Worm (Caenorhabditis elegans) whole organism, mixed stage, embryonic: ENCODE results near the gene str-188.

Experiments
- M03D4.4 ChIP-seq: sonication (generic microtip); optimal IDR thresholded peaks from 2 replicates; lab custom pipeline; 2017; ENCODE audit warnings: mild to moderate bottlenecking, missing genetic modification characterization, missing compliant biosample characterization
- blmp-1 ChIP-seq: fragments of 150-350 bp; optimal IDR thresholded peaks from 2 replicates; lab custom pipeline; 2014; ENCODE audit warnings: missing biosample characterization, missing genetic modification characterization
- ceh-39 ChIP-seq: fragments of 150-350 bp; optimal IDR thresholded peaks from 2 replicates; lab custom pipeline; 2014; ENCODE audit warnings: missing biosample characterization, missing genetic modification characterization
- ceh-43 ChIP-seq: fragments of 200-800 bp; sonication (Bioruptor generic); optimal IDR thresholded peaks from 2 replicates; lab custom pipeline; 2018; ENCODE audit warnings: mild to moderate bottlenecking, missing genetic modification characterization, moderate library complexity, missing compliant biosample characterization
- ceh-83 ChIP-seq: fragments of 200-800 bp; sonication (Bioruptor generic); optimal IDR thresholded peaks from 2 replicates; lab custom pipeline; 2018; ENCODE audit warnings: mild to moderate bottlenecking, missing genetic modification characterization, missing compliant biosample characterization
- ces-1 ChIP-seq: fragments of 150-350 bp; optimal IDR thresholded peaks from 2 replicates; lab custom pipeline; 2014; ENCODE audit warnings: missing biosample characterization, missing genetic modification reagents, missing genetic modification characterization
- cnd-1 ChIP-seq: fragments of 200-800 bp; sonication (Bioruptor generic); optimal IDR thresholded peaks from 2 replicates; lab custom pipeline; 2018; ENCODE audit warnings: mild to moderate bottlenecking, missing genetic modification characterization, missing compliant biosample characterization
- drap-1 ChIP-seq: fragments of 200-800 bp; sonication (Bioruptor generic); optimal IDR thresholded peaks from 3 replicates; lab custom pipeline; 2018; ENCODE audit warnings: mild to moderate bottlenecking, missing genetic modification characterization, missing compliant biosample characterization
- elt-1 ChIP-seq: sonication (generic microtip); optimal IDR thresholded peaks from 2 replicates; lab custom pipeline; 2017; ENCODE audit warnings: missing genetic modification characterization, mild to moderate bottlenecking, missing compliant biosample characterization, antibody characterized with exemption, moderate library complexity, borderline replicate concordance; ENCODE audit not compliant: insufficient read depth
- elt-3 ChIP-seq: fragments of 150-350 bp; optimal IDR thresholded peaks from 2 replicates; lab custom pipeline; 2014; ENCODE audit warnings: missing biosample characterization, missing genetic modification characterization
- flh-1 ChIP-seq: fragments of 200-800 bp; sonication (Bioruptor generic); optimal IDR thresholded peaks from 2 replicates; lab custom pipeline; 2018; ENCODE audit warnings: mild to moderate bottlenecking, missing genetic modification characterization, moderate library complexity, missing compliant biosample characterization
- ham-2 ChIP-seq: fragments of 200-800 bp; sonication (Bioruptor generic); optimal IDR thresholded peaks from 2 replicates; lab custom pipeline; 2018; ENCODE audit warnings: mild to moderate bottlenecking, missing genetic modification characterization, missing compliant biosample characterization
- hlh-1 ChIP-seq: fragments of 150-350 bp; optimal IDR thresholded peaks from 2 replicates; lab custom pipeline; 2014; ENCODE audit warnings: missing biosample characterization, missing genetic modification reagents, missing genetic modification characterization
- lin-13 ChIP-seq: fragments of 150-350 bp; optimal IDR thresholded peaks from 2 replicates; lab custom pipeline; 2014; ENCODE audit warnings: missing biosample characterization, missing genetic modification characterization
- lin-32 ChIP-seq: fragments of 200-800 bp; sonication (Bioruptor generic); optimal IDR thresholded peaks from 2 replicates; lab custom pipeline; 2018; ENCODE audit warnings: mild to moderate bottlenecking, missing genetic modification characterization, missing compliant biosample characterization
- mab-5 ChIP-seq: fragments of 150-350 bp; optimal IDR thresholded peaks from 2 replicates; lab custom pipeline; 2014; ENCODE audit warnings: missing biosample characterization, missing genetic modification characterization
- mep-1 ChIP-seq: fragments of 150-350 bp; optimal IDR thresholded peaks from 2 replicates; lab custom pipeline; 2017; ENCODE audit warnings: missing biosample characterization, missing genetic modification reagents, missing genetic modification characterization, inconsistent platforms
- nhr-12 ChIP-seq: fragments of 150-350 bp; optimal IDR thresholded peaks from 2 replicates; lab custom pipeline; 2014; ENCODE audit warnings: missing biosample characterization, missing genetic modification characterization
- nhr-237 ChIP-seq: fragments of 150-350 bp; optimal IDR thresholded peaks from 2 replicates; lab custom pipeline; 2014; ENCODE audit warnings: missing biosample characterization, missing genetic modification characterization
- nhr-28 ChIP-seq: fragments of 150-350 bp; optimal IDR thresholded peaks from 2 replicates; lab custom pipeline; 2014; ENCODE audit warnings: missing biosample characterization, missing genetic modification characterization
- nhr-76 ChIP-seq: sonication (generic microtip); optimal IDR thresholded peaks from 2 replicates; lab custom pipeline; 2017; ENCODE audit warnings: missing biosample characterization, missing genetic modification characterization
- pha-4 ChIP-seq: fragments of 150-350 bp; optimal IDR thresholded peaks from 2 replicates; lab custom pipeline; 2018; ENCODE audit warnings: missing biosample characterization, missing genetic modification reagents, missing genetic modification characterization
- sem-2 ChIP-seq: fragments of 200-800 bp; sonication (Bioruptor generic); optimal IDR thresholded peaks from 2 replicates; lab custom pipeline; 2018; ENCODE audit warnings: mild to moderate bottlenecking, missing genetic modification characterization, missing compliant biosample characterization
- snpc-4 ChIP-seq: fragments of 150-350 bp; optimal IDR thresholded peaks from 2 replicates; lab custom pipeline; 2014; ENCODE audit warnings: missing biosample characterization, missing genetic modification characterization
- sptf-1 ChIP-seq: sonication (generic microtip); optimal IDR thresholded peaks from 2 replicates; lab custom pipeline; 2017; ENCODE audit warnings: mild to moderate bottlenecking, missing genetic modification characterization, moderate library complexity, missing compliant biosample characterization
- unc-120 ChIP-seq: sonication (generic microtip); optimal IDR thresholded peaks from 2 replicates; lab custom pipeline; 2017; ENCODE audit warnings: missing genetic modification characterization, missing compliant biosample characterization; ENCODE audit not compliant: poor library complexity, severe bottlenecking
- unc-62 ChIP-seq: fragments of 150-350 bp; optimal IDR thresholded peaks from 2 replicates; lab custom pipeline; 2014; ENCODE audit warnings: missing biosample characterization, missing genetic modification reagents, missing genetic modification characterization
- zip-8 ChIP-seq: fragments of 150-350 bp; optimal IDR thresholded peaks from 2 replicates; lab custom pipeline; 2014; ENCODE audit warnings: missing biosample characterization, missing genetic modification characterization
- ztf-11 ChIP-seq: fragments of 150-350 bp; optimal IDR thresholded peaks from 2 replicates; lab custom pipeline; 2014; ENCODE audit warnings: missing biosample characterization, missing genetic modification characterization

Gene str-188

ce11 chrV:9753554-9753953 is 37.1 kb downstream of the str-188 start:
- TF ChIP-seq blmp-1 (tag; lab: Kevin White, UChicago) (no peak), flh-1 (GFP tag; lab: Kevin White, UChicago) (no peak), snpc-4 (tag; lab: Kevin White, UChicago) (no peak), nhr-237 (no peak), pha-4 (tag; lab: Kevin White, UChicago) (no peak)

- TF ChIP-seq ces-1 (GFP tag; lab: Kevin White, UChicago), result no peak
- TF ChIP-seq nhr-237, result no peak
- TF ChIP-seq blmp-1 (tag; lab: Kevin White, UChicago), result no peak
- TF ChIP-seq nhr-76 (tag; lab: Kevin White, UChicago), result no peak
- no peak for TF ChIP-seq elt-1 (tag; lab: Kevin White, UChicago)
- no peak for TF ChIP-seq ham-2 (GFP tag; lab: Kevin White, UChicago)
- TF ChIP-seq ceh-83, result no peak
- TF ChIP-seq elt-3 (tag; lab: Kevin White, UChicago), result no peak
- no peak for TF ChIP-seq sptf-1 (tag; lab: Kevin White, UChicago)
- no peak for TF ChIP-seq mep-1 (tag; lab: Kevin White, UChicago)
- TF ChIP-seq unc-120 (tag; lab: Kevin White, UChicago), result no peak
- TF ChIP-seq flh-1 (GFP tag; lab: Kevin White, UChicago), result no peak
- no peak for TF ChIP-seq mab-5 (tag; lab: Kevin White, UChicago)
- no peak for TF ChIP-seq ztf-11 (tag; lab: Kevin White, UChicago)
- TF ChIP-seq cnd-1 (tag; lab: Kevin White, UChicago), result no peak
These were observed 38.0 kb downstream of the str-188 start, which contains the start of gene F58E6.5 for ce11 chrV:9754459-9754858. F58E6.5 (minus strand) TSS chrV:9754559.

DNA sequence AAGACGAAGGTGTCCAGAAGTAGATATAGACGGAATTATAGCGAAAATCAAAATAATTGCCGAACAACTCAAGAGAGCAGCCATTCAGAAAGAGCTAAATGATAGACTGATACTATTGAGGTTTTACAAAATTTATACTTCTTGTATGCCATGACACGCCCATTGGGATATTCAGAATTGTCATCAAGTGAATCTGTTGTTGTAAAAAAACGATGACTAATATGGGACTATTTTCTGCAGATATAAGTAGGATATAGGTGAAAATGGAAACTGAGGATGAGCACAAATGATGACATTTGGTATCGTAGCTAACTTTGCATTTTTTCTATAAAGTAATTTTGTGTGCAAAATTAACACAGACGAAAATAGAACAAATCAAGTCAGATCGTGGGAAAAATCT is 39.2 kb downstream of the str-188 start, which contains the start of gene F58E6.8:
F58E6.8 (minus strand) TSS at position 101 of the 400 bp plus-strand sequence.
- TF ChIP-seq hlh-1 (tag; lab: Kevin White, UChicago) (no peak), sem-2 (GFP tag; lab: Kevin White, UChicago) (no peak), flh-1 (GFP tag; lab: Kevin White, UChicago) (no peak), nhr-12 (tag; lab: Kevin White, UChicago) (no peak), lin-32 (GFP tag; lab: Kevin White, UChicago) (no peak), ceh-39 (tag; lab: Kevin White, UChicago) (no peak), elt-1 (tag; lab: Kevin White, UChicago) (no peak), drap-1 (GFP tag; lab: Kevin White, UChicago) (no peak), pha-4 (tag; lab: Kevin White, UChicago) (no peak), nhr-28 (no peak), cnd-1 (tag; lab: Kevin White, UChicago) (no peak), elt-3 (tag; lab: Kevin White, UChicago) (no peak)

ce11 chrV:9756242-9756641 is 39.7 kb downstream of the str-188 start, which contains the start of gene hrg-3:
hrg-3 (plus strand) TSS chrV:9756468.
- TF ChIP-seq hlh-1 (tag; lab: Kevin White, UChicago) (no peak), ceh-39 (tag; lab: Kevin White, UChicago) (no peak), unc-62 (no peak), M03D4.4 (tag; lab: Kevin White, UChicago) (no peak), ceh-43 (GFP tag; lab: Kevin White, UChicago) (no peak), nhr-12 (tag; lab: Kevin White, UChicago) (no peak), cnd-1 (tag; lab: Kevin White, UChicago) (no peak), ceh-83 (no peak), nhr-76 (tag; lab: Kevin White, UChicago) (no peak), snpc-4 (tag; lab: Kevin White, UChicago) (no peak)

DNA sequence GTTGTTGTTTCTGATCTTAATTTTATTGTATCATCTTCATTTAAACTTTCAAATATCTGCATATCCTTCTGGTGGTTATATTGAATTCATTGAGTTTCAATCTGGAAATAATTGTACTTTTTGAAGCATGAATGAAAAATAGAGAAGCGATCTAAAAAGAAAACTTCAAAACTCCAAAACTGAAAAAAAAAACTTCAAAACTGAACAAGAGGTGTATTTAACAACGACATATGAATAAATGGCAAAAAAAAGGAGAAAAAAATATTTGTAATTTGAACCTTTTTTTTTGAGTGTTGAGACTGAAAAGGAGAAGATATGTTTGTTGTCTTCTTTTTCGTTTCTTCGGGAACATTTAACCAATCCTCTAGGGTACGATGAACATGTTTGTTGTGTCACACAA is 41.4 kb downstream of the str-188 start, which contains the start of gene F58E6.11:
F58E6.11 (minus strand) TSS at position 101 of the 400 bp plus-strand sequence.
- TF ChIP-seq nhr-76 (tag; lab: Kevin White, UChicago) (no peak), mep-1 (tag; lab: Kevin White, UChicago) (no peak), mab-5 (tag; lab: Kevin White, UChicago) (no peak), lin-13 (tag; lab: Kevin White, UChicago) (no peak)
- TF ChIP-seq, all 35 proteins: peak for 0

DNA sequence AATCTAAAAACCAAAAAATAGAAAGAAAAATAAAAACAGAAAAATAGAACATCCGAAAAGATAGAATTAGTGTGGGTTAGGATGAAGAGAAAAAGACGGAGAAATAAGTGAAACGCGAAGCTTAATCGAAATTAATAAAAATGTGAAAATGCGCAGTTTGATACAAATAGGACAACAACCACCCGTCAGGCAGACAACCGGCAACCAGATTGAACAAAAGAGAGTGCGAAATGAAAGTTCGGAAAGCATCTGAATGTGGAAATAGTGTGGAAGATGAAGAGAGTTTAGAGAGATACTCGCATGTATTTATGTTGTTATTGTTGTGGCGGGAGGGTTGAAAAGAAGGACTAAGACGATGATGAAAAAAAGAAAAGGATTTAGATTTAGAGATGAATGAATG is 41.9 kb downstream of the str-188 start:
- no peak for TF ChIP-seq nhr-76 (tag; lab: Kevin White, UChicago)
- no peak for TF ChIP-seq cnd-1 (tag; lab: Kevin White, UChicago)
- no peak for TF ChIP-seq ham-2 (GFP tag; lab: Kevin White, UChicago)
- no peak for TF ChIP-seq zip-8
- TF ChIP-seq unc-62, result no peak
- TF ChIP-seq nhr-12 (tag; lab: Kevin White, UChicago), result no peak
- TF ChIP-seq blmp-1 (tag; lab: Kevin White, UChicago), result peak; percentile 74
- no peak for TF ChIP-seq mep-1 (tag; lab: Kevin White, UChicago)
- TF ChIP-seq, all 35 proteins: peak for 1
